Worm (Caenorhabditis elegans) whole organism, L2 larva: ENCODE results near the gene F59B2.13.

ENCODE experiments used
- Y55F3AM.14 ChIP-seq: fragments of 200-800 bp; sonication (Bioruptor generic); optimal IDR thresholded peaks from 2 replicates; lab custom pipeline; 2018; ENCODE audit warnings: mild to moderate bottlenecking, missing genetic modification characterization, missing compliant biosample characterization
- elt-1 ChIP-seq: fragments of 150-350 bp; optimal IDR thresholded peaks from 2 replicates; lab custom pipeline; 2014; ENCODE audit warnings: missing biosample characterization, missing genetic modification characterization

DNA sequence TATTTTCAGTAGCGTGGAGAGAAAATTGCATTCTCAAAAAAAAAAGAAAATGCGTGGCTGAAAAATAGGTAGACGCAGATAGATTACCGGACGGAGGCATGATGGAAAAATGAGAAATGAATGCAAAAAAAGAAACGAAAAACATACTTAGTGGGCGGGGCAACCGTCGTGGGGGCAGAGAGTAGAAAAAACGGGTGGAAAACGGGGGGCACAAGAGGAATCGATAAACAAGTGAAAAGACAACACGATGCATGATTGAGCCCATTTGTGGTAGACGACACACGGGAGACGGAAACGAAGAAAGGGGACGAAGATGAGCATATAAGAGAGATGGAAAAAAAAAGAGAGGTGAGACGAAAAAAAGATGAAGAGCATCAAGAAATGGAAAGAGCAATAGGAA is 38.3 kb downstream of the F59B2.13 start:
- TF ChIP-seq Y55F3AM.14 (GFP tag; lab: Kevin White, UChicago) (no peak), elt-1 (tag; lab: Kevin White, UChicago) (no peak)
